Fruit fly (Drosophila melanogaster): ENCODE measurements around the gene Cpr11B.
A peak's percentile ranks its signal among the peaks of the same experiment; 100 is the strongest.

The Cpr11B gene

dm6 chrX:12567663-12568062, 14.7 kb downstream of the Cpr11B start:
- peak; percentile 28 for TF ChIP-seq vri (GFP tag; optimal IDR thresholded peaks at IDR 0.05)
- TF ChIP-seq salr (GFP tag; optimal IDR thresholded peaks at IDR 0.05) = peak; percentile 5 to 17
- TF ChIP-seq dac (GFP tag; optimal IDR thresholded peaks at IDR 0.05) = peak; percentile 9
- TF ChIP-seq pdm3 (GFP tag; optimal IDR thresholded peaks at IDR 0.05) = peak; percentile 36
- TF ChIP-seq CG9139 (GFP tag; optimal IDR thresholded peaks at IDR 0.05) = peak; percentile 48
- TF ChIP-seq Eip75B (GFP tag; optimal IDR thresholded peaks at IDR 0.05) = peak; percentile 29
- peak; percentile 75 for TF ChIP-seq achi (GFP tag; optimal IDR thresholded peaks at IDR 0.05)
- peak; percentile 68 for TF ChIP-seq esn (GFP tag; optimal IDR thresholded peaks at IDR 0.05)
- peak; percentile 21 for TF ChIP-seq CG11902 (GFP tag; optimal IDR thresholded peaks at IDR 0.05)
- no peak for TF ChIP-seq fkh (GFP tag; optimal IDR thresholded peaks at IDR 0.05)
- peak; percentile 2 for TF ChIP-seq Sox15 (GFP tag; optimal IDR thresholded peaks at IDR 0.05)
- TF ChIP-seq net (GFP tag; optimal IDR thresholded peaks at IDR 0.05) = peak; percentile 56
- TF ChIP-seq acj6 (GFP tag; optimal IDR thresholded peaks at IDR 0.05) = peak; percentile 70
- TF ChIP-seq CG8632 (GFP tag; optimal IDR thresholded peaks at IDR 0.05) = peak; percentile 72
- TF ChIP-seq lz (GFP tag; optimal IDR thresholded peaks at IDR 0.05) = peak; percentile 13
- no peak for TF ChIP-seq Hr39 (GFP tag; optimal IDR thresholded peaks at IDR 0.05)
- TF ChIP-seq Eip93F (GFP tag; optimal IDR thresholded peaks at IDR 0.05) = no peak
- peak; percentile 32 for TF ChIP-seq CG11762 (GFP tag; optimal IDR thresholded peaks at IDR 0.05; ENCODE audit: insufficient read depth)
- peak; percentile 22 for TF ChIP-seq Sox14 (GFP tag; optimal IDR thresholded peaks at IDR 0.05)
- TF ChIP-seq Hr4 (GFP tag; optimal IDR thresholded peaks at IDR 0.05) = peak; percentile 72
- peak; percentile 82 for TF ChIP-seq eg (GFP tag; IDR thresholded peaks at IDR 0.05)
- no peak for TF ChIP-seq fd85E (GFP tag; optimal IDR thresholded peaks at IDR 0.05)
- peak; percentile 7 for TF ChIP-seq Blimp-1 (GFP tag; optimal IDR thresholded peaks at IDR 0.05)
- peak; percentile 33 for TF ChIP-seq CG8319 (GFP tag; optimal IDR thresholded peaks at IDR 0.05)
- TF ChIP-seq Ets21C (GFP tag; optimal IDR thresholded peaks at IDR 0.05) = peak; percentile 2
- peak; percentile 76 for TF ChIP-seq OdsH (GFP tag; optimal IDR thresholded peaks at IDR 0.05)
- TF ChIP-seq Ets96B (tag; optimal IDR thresholded peaks at IDR 0.05) = peak; percentile 75
- peak; percentile 44 for TF ChIP-seq CG6854 (GFP tag; optimal IDR thresholded peaks at IDR 0.05)
- TF ChIP-seq spab (GFP tag; optimal IDR thresholded peaks at IDR 0.05) = peak; percentile 40
- TF ChIP-seq CG31627 (GFP tag; optimal IDR thresholded peaks at IDR 0.05) = peak; percentile 10
- peak; percentile 83; the same call in 2 of the 3 replicates for TF ChIP-seq CG8119 (GFP tag; IDR thresholded peaks at IDR 0.05)
- peak; percentile 50 to 71 for TF ChIP-seq ss (GFP tag; optimal IDR thresholded peaks at IDR 0.05)
- TF ChIP-seq CG6276 (GFP tag; optimal IDR thresholded peaks at IDR 0.05) = peak; percentile 72
- TF ChIP-seq CG7368 (GFP tag; optimal IDR thresholded peaks at IDR 0.05) = peak; percentile 39
- peak; percentile 54 for TF ChIP-seq CG6808 (GFP tag; optimal IDR thresholded peaks at IDR 0.05)
- TF ChIP-seq Hr38 (GFP tag; optimal IDR thresholded peaks at IDR 0.05) = no peak
- peak; percentile 61 for TF ChIP-seq CG10669 (GFP tag; optimal IDR thresholded peaks at IDR 0.05)
- TF ChIP-seq CG3032 (tag; optimal IDR thresholded peaks at IDR 0.05) = peak; percentile 68
- peak; percentile 65 for TF ChIP-seq CG3919 (GFP tag; optimal IDR thresholded peaks at IDR 0.05)
- TF ChIP-seq Sox102F (GFP tag; optimal IDR thresholded peaks at IDR 0.05) = peak; percentile 40
- peak; percentile 68 for TF ChIP-seq CG10631 (GFP tag; optimal IDR thresholded peaks at IDR 0.05)
- TF ChIP-seq CG4318 (GFP tag; optimal IDR thresholded peaks at IDR 0.05) = peak; percentile 50
- TF ChIP-seq CG32006 (GFP tag; optimal IDR thresholded peaks at IDR 0.05) = peak; percentile 81
- TF ChIP-seq svp (GFP tag) = peak; percentile 72
- peak; percentile 72 for TF ChIP-seq Gug (GFP tag; IDR thresholded peaks at IDR 0.05)
- peak; percentile 66 for TF ChIP-seq dsx (GFP tag; optimal IDR thresholded peaks at IDR 0.05; ENCODE audit: poor library complexity, severe bottlenecking)
- peak; percentile 48 for TF ChIP-seq Met (GFP tag; optimal IDR thresholded peaks at IDR 0.05)
- TF ChIP-seq CG16779 (tag; optimal IDR thresholded peaks at IDR 0.05) = peak; percentile 47
- peak; percentile 29 for TF ChIP-seq Lpt (GFP tag; optimal IDR thresholded peaks at IDR 0.05)
- peak; percentile 50 for TF ChIP-seq Smox (GFP tag; optimal IDR thresholded peaks at IDR 0.05)
- peak; percentile 33 for TF ChIP-seq cyc (GFP tag; optimal IDR thresholded peaks at IDR 0.05)
- TF ChIP-seq CG15336 (GFP tag; IDR thresholded peaks at IDR 0.05) = peak; percentile 85

Measured in whole organism, prepupa.